Worm (Caenorhabditis elegans): ENCODE measurements around the gene F38H4.4.

DNA sequence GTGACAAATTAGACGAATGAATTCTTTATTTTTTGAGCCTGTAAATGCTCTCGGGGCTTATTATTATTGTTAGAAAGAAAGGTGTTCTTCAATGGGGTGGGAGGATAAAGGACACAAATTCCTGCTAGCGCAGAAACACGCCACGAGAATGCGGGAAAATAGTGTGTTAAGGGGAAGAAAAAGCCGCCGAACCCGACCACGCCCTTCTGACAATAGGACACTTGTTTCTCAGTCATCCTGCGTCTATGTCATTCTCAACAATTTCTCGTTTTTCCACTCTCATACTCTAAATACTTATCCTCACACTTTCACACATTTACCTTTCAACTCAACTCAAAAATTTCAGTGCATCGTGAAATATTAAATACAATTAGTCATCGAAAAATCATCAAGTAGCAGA lies 34.2 kb upstream of the F38H4.4 start, which contains the start of gene M117.1:
- no peak for TF ChIP-seq fos-1 (tag; optimal IDR thresholded peaks at IDR 0.05)
- TF ChIP-seq lin-15B (tag; optimal IDR thresholded peaks at IDR 0.05) = no peak
- no peak for TF ChIP-seq skn-1 (tag; optimal IDR thresholded peaks at IDR 0.05)
- TF ChIP-seq unc-62 (GFP tag; optimal IDR thresholded peaks at IDR 0.05) = no peak
- TF ChIP-seq aly-2 (tag; optimal IDR thresholded peaks at IDR 0.05) = no peak
- no peak for TF ChIP-seq nhr-28 (tag; optimal IDR thresholded peaks at IDR 0.05)
- TF ChIP-seq mdl-1 (tag; optimal IDR thresholded peaks at IDR 0.05) = no peak
- TF ChIP-seq ztf-4 (tag; optimal IDR thresholded peaks at IDR 0.05) = no peak
- TF ChIP-seq unc-39 (tag; optimal IDR thresholded peaks at IDR 0.05) = no peak
- TF ChIP-seq ceh-28 (tag; optimal IDR thresholded peaks at IDR 0.05) = no peak
- no peak for TF ChIP-seq ama-1 (optimal IDR thresholded peaks at IDR 0.05)
- TF ChIP-seq nhr-12 (tag; optimal IDR thresholded peaks at IDR 0.05) = no peak
- TF ChIP-seq ztf-11 (tag; optimal IDR thresholded peaks at IDR 0.05) = no peak
- no peak for TF ChIP-seq nhr-237 (tag; optimal IDR thresholded peaks at IDR 0.05)
